Worm (Caenorhabditis elegans) whole organism, L1 larva: Measurements from ENCODE around the gene lsm-5.

Experiments used
- C16A3.4 ChIP-seq: fragments of 150-350 bp; optimal IDR thresholded peaks from 2 replicates; lab custom pipeline; 2014; ENCODE audit warnings: missing biosample characterization, missing genetic modification characterization
- C34B4.2 ChIP-seq: sonication (generic microtip); optimal IDR thresholded peaks from 2 replicates; lab custom pipeline; 2017; ENCODE audit warnings: mild to moderate bottlenecking, missing genetic modification characterization, missing compliant biosample characterization
- F16B12.6 ChIP-seq: fragments of 150-350 bp; optimal IDR thresholded peaks from 2 replicates; lab custom pipeline; 2014; ENCODE audit warnings: missing biosample characterization, missing genetic modification characterization
- Y116A8C.19 ChIP-seq: sonication (generic microtip); optimal IDR thresholded peaks from 2 replicates; lab custom pipeline; 2016; ENCODE audit warnings: missing compliant biosample characterization, missing genetic modification characterization, borderline replicate concordance
- aha-1 ChIP-seq: fragments of 150-350 bp; optimal IDR thresholded peaks from 2 replicates; lab custom pipeline; 2014; ENCODE audit warnings: missing biosample characterization, missing genetic modification characterization
- alr-1 ChIP-seq: fragments of 200-800 bp; sonication (Bioruptor generic); optimal IDR thresholded peaks from 2 replicates; lab custom pipeline; 2018; ENCODE audit warnings: borderline replicate concordance, mild to moderate bottlenecking, missing genetic modification characterization, missing compliant biosample characterization
- aly-2 ChIP-seq: fragments of 150-350 bp; optimal IDR thresholded peaks from 2 replicates; lab custom pipeline; 2014; ENCODE audit warnings: missing biosample characterization, missing genetic modification characterization
- ama-1 ChIP-seq: fragments of 150-350 bp; optimal IDR thresholded peaks from 2 replicates; lab custom pipeline; 2014
- ceh-63 ChIP-seq: fragments of 200-800 bp; sonication (Bioruptor generic); optimal IDR thresholded peaks from 2 replicates; lab custom pipeline; 2018; ENCODE audit warnings: mild to moderate bottlenecking, missing genetic modification characterization, missing compliant biosample characterization
- ceh-8 ChIP-seq: fragments of 200-800 bp; sonication (Bioruptor generic); optimal IDR thresholded peaks from 2 replicates; lab custom pipeline; 2018; ENCODE audit warnings: mild to moderate bottlenecking, missing genetic modification characterization, moderate library complexity, missing compliant biosample characterization
- ceh-82 ChIP-seq, 3 experiments: fragments of 150-350 bp in 1 of 3; sonication (generic microtip) in 2 of 3; optimal IDR thresholded peaks; 2 replicates each; lab custom pipeline; 2014 to 2017; ENCODE audit warnings: missing biosample characterization in 3 of 3, missing genetic modification characterization in 3 of 3
- ceh-88 ChIP-seq: fragments of 200-800 bp; sonication (Bioruptor generic); IDR thresholded peaks from 2 replicates; pipeline ENCODE4 v1.3.6; 2022; ENCODE audit warnings: missing genetic modification characterization, missing compliant biosample characterization
- ceh-90 ChIP-seq: sonication (generic microtip); optimal IDR thresholded peaks from 2 replicates; lab custom pipeline; 2016; ENCODE audit warnings: missing genetic modification characterization, missing compliant biosample characterization
- ces-1 ChIP-seq: fragments of 150-350 bp; optimal IDR thresholded peaks from 2 replicates; lab custom pipeline; 2014; ENCODE audit warnings: missing biosample characterization, missing genetic modification reagents, missing genetic modification characterization
- dsc-1 ChIP-seq: sonication (generic microtip); optimal IDR thresholded peaks from 2 replicates; lab custom pipeline; 2016; ENCODE audit warnings: mild to moderate bottlenecking, missing genetic modification characterization, missing compliant biosample characterization
- efl-1 ChIP-seq, 4 experiments: fragments of 150-350 bp; optimal IDR thresholded peaks in 3 of 4; peaks in 1 of 4; 1 replicate in 1 of 4; 2 replicates in 3 of 4; lab custom pipeline; 2014; ENCODE audit warnings: missing biosample characterization in 2 of 4, missing genetic modification characterization in 2 of 4, missing genetic modification reagents in 2 of 4
- egl-27 ChIP-seq, 2 experiments: fragments of 150-350 bp in 1 of 2; sonication (generic microtip); optimal IDR thresholded peaks; 3 replicates each; lab custom pipeline; 2017 to 2018; ENCODE audit warnings: missing biosample characterization in 2 of 2, missing genetic modification characterization in 2 of 2, missing genetic modification reagents in 2 of 2
- elt-3 ChIP-seq, 6 experiments: fragments of 150-350 bp in 1 of 6; sonication (generic microtip); optimal IDR thresholded peaks; 2 replicates each; lab custom pipeline; 2017 to 2018; ENCODE audit warnings: missing biosample characterization in 6 of 6, missing genetic modification characterization in 6 of 6, inconsistent platforms in 1 of 6
- ets-5 ChIP-seq: fragments of 200-800 bp; sonication (Bioruptor generic); IDR thresholded peaks from 2 replicates; pipeline ENCODE4 v1.3.6; 2022; ENCODE audit warnings: missing genetic modification characterization, missing compliant biosample characterization
- fkh-8 ChIP-seq: sonication (generic microtip); optimal IDR thresholded peaks from 2 replicates; lab custom pipeline; 2016; ENCODE audit warnings: mild to moderate bottlenecking, missing genetic modification characterization, missing compliant biosample characterization
- grh-1 ChIP-seq: fragments of 200-800 bp; sonication (Bioruptor generic); IDR thresholded peaks from 2 replicates; pipeline ENCODE4 v1.3.6; 2022; ENCODE audit warnings: missing genetic modification reagents, missing genetic modification characterization, missing compliant biosample characterization
- isw-1 ChIP-seq: fragments of 200-800 bp; sonication (Bioruptor generic); IDR thresholded peaks from 2 replicates; pipeline ENCODE4 v1.3.6; 2022; ENCODE audit warnings: missing genetic modification characterization, missing compliant biosample characterization
- jun-1 ChIP-seq: fragments of 150-350 bp; optimal IDR thresholded peaks from 2 replicates; lab custom pipeline; 2014; ENCODE audit warnings: missing biosample characterization, missing genetic modification reagents, missing genetic modification characterization
- lin-13 ChIP-seq: fragments of 150-350 bp; optimal IDR thresholded peaks from 2 replicates; lab custom pipeline; 2014; ENCODE audit warnings: missing biosample characterization, missing genetic modification reagents, missing genetic modification characterization
- lin-14 ChIP-seq: fragments of 200-800 bp; sonication (Bioruptor generic); optimal IDR thresholded peaks from 2 replicates; lab custom pipeline; 2018; ENCODE audit warnings: mild to moderate bottlenecking, missing genetic modification characterization, moderate library complexity, missing compliant biosample characterization
- lin-15B ChIP-seq: fragments of 150-350 bp; sonication (generic microtip); optimal IDR thresholded peaks from 3 replicates; lab custom pipeline; 2014; ENCODE audit warnings: missing biosample characterization, missing genetic modification characterization
- mab-9 ChIP-seq: fragments of 200-800 bp; sonication (Bioruptor generic); IDR thresholded peaks from 2 replicates; pipeline ENCODE4 v1.3.6; 2022; ENCODE audit warnings: missing genetic modification reagents, missing genetic modification characterization, missing compliant biosample characterization
- mep-1 ChIP-seq: fragments of 150-350 bp; optimal IDR thresholded peaks from 2 replicates; lab custom pipeline; 2014; ENCODE audit warnings: missing biosample characterization, missing genetic modification characterization
- nhr-11 ChIP-seq: fragments of 150-350 bp; optimal IDR thresholded peaks from 2 replicates; lab custom pipeline; 2014; ENCODE audit warnings: missing biosample characterization, missing genetic modification characterization
- nhr-28 ChIP-seq: fragments of 150-350 bp; optimal IDR thresholded peaks from 2 replicates; lab custom pipeline; 2014; ENCODE audit warnings: missing biosample characterization, missing genetic modification characterization
- nhr-47 ChIP-seq: sonication (generic microtip); optimal IDR thresholded peaks from 2 replicates; lab custom pipeline; 2016; ENCODE audit warnings: mild to moderate bottlenecking, missing genetic modification characterization, moderate library complexity, missing compliant biosample characterization
- nhr-77 ChIP-seq: fragments of 150-350 bp; optimal IDR thresholded peaks from 2 replicates; lab custom pipeline; 2014; ENCODE audit warnings: missing biosample characterization, missing genetic modification characterization
- nhr-84 ChIP-seq: sonication (generic microtip); optimal IDR thresholded peaks from 2 replicates; lab custom pipeline; 2017; ENCODE audit warnings: missing biosample characterization, missing genetic modification characterization
- nhr-85 ChIP-seq: sonication (generic microtip); peaks from one replicate; lab custom pipeline; 2016; ENCODE audit warnings: missing genetic modification characterization, inconsistent platforms, missing compliant biosample characterization
- nhr-90 ChIP-seq: sonication (generic microtip); optimal IDR thresholded peaks from 2 replicates; lab custom pipeline; 2016; ENCODE audit warnings: mild to moderate bottlenecking, missing genetic modification characterization, missing compliant biosample characterization; ENCODE audit not compliant: poor library complexity
- pag-3 ChIP-seq: sonication (generic microtip); optimal IDR thresholded peaks from 2 replicates; lab custom pipeline; 2017; ENCODE audit warnings: missing genetic modification characterization, mild to moderate bottlenecking, missing compliant biosample characterization, antibody characterized with exemption, borderline replicate concordance; ENCODE audit not compliant: insufficient read depth
- pax-3 ChIP-seq: fragments of 200-800 bp; sonication (Bioruptor generic); optimal IDR thresholded peaks from 2 replicates; lab custom pipeline; 2018; ENCODE audit warnings: mild to moderate bottlenecking, missing genetic modification characterization, moderate library complexity, missing compliant biosample characterization
- pqm-1 ChIP-seq: sonication (generic microtip); optimal IDR thresholded peaks from 3 replicates; lab custom pipeline; 2017; ENCODE audit warnings: missing biosample characterization, missing genetic modification characterization
- snpc-4 ChIP-seq: fragments of 150-350 bp; optimal IDR thresholded peaks from 2 replicates; lab custom pipeline; 2014; ENCODE audit warnings: missing biosample characterization, missing genetic modification characterization
- snu-23 ChIP-seq: sonication (generic microtip); optimal IDR thresholded peaks from 2 replicates; lab custom pipeline; 2016; ENCODE audit warnings: missing genetic modification characterization, missing compliant biosample characterization
- sox-4 ChIP-seq: sonication (generic microtip); optimal IDR thresholded peaks from 2 replicates; lab custom pipeline; 2016; ENCODE audit warnings: missing genetic modification characterization, missing compliant biosample characterization
- sptf-1 ChIP-seq: fragments of 150-350 bp; optimal IDR thresholded peaks from 2 replicates; lab custom pipeline; 2014; ENCODE audit warnings: missing biosample characterization, missing genetic modification characterization
- sup-37 ChIP-seq: fragments of 200-800 bp; sonication (Bioruptor generic); optimal IDR thresholded peaks from 2 replicates; lab custom pipeline; 2018; ENCODE audit warnings: mild to moderate bottlenecking, missing genetic modification characterization, missing compliant biosample characterization
- swsn-7 ChIP-seq: sonication (generic microtip); optimal IDR thresholded peaks from 2 replicates; lab custom pipeline; 2016; ENCODE audit warnings: missing genetic modification characterization, missing compliant biosample characterization
- tbx-2 ChIP-seq: sonication (generic microtip); optimal IDR thresholded peaks from 2 replicates; lab custom pipeline; 2016; ENCODE audit warnings: missing genetic modification characterization, missing compliant biosample characterization
- tlp-1 ChIP-seq: fragments of 150-350 bp; optimal IDR thresholded peaks from 2 replicates; lab custom pipeline; 2014; ENCODE audit warnings: missing biosample characterization, missing genetic modification characterization
- unc-30 ChIP-seq: sonication (generic microtip); optimal IDR thresholded peaks from 2 replicates; lab custom pipeline; 2017; ENCODE audit warnings: missing biosample characterization, missing genetic modification characterization
- unc-62 ChIP-seq: fragments of 150-350 bp; optimal IDR thresholded peaks from 2 replicates; lab custom pipeline; 2014; ENCODE audit warnings: missing biosample characterization, missing genetic modification reagents, missing genetic modification characterization
- unc-98 ChIP-seq: fragments of 200-800 bp; sonication (Bioruptor generic); IDR thresholded peaks from 2 replicates; pipeline ENCODE4 v1.3.6; 2022; ENCODE audit warnings: missing genetic modification characterization, missing compliant biosample characterization
- xbp-1 ChIP-seq: sonication (generic microtip); optimal IDR thresholded peaks from 2 replicates; lab custom pipeline; 2016; ENCODE audit warnings: missing genetic modification characterization, missing compliant biosample characterization
- zip-4 ChIP-seq: fragments of 200-800 bp; sonication (Bioruptor generic); optimal IDR thresholded peaks from 2 replicates; lab custom pipeline; 2018; ENCODE audit warnings: mild to moderate bottlenecking, missing genetic modification characterization, moderate library complexity, missing compliant biosample characterization

lsm-5 gene

DNA sequence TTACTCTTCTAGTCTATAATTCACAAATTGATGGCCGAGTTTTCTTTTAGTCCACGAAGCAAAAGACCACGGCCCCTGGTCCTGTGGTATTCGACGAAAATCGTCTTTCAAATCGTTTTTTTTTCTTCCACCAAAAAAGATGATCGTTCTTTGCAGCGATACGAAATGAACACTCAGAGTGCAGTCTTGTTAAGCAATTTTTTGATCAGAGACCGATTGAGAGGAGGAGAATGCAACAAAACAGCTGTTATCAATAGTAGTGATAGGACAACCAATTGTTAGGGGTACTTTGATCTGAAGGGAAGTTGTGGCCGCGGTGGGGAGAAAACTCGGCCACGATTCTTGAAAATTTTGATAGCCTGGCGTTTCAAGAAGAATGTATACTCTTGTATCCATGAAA is 6.2 kb upstream of the lsm-5 start (continued):
- TF ChIP-seq jun-1 (tag; lab: Kevin White, UChicago) (no peak), ama-1 (no peak), swsn-7 (tag; lab: Kevin White, UChicago) (peak; percentile 22), tlp-1 (tag; lab: Kevin White, UChicago) (no peak), ces-1 (no peak), nhr-85 (peak; percentile 45), sox-4 (tag; lab: Kevin White, UChicago) (no peak), unc-30 (tag; lab: Kevin White, UChicago) (no peak), pag-3 (tag; lab: Kevin White, UChicago) (no peak), sptf-1 (tag; lab: Kevin White, UChicago) (no peak), dsc-1 (tag; lab: Kevin White, UChicago) (no peak), unc-98 (no peak), ceh-90 (no peak), nhr-84 (tag; lab: Kevin White, UChicago) (no peak), mep-1 (no peak), fkh-8 (tag; lab: Kevin White, UChicago) (no peak), ceh-8 (no peak), xbp-1 (tag; lab: Kevin White, UChicago) (peak; percentile 7), pqm-1 (tag; lab: Kevin White, UChicago) (no peak), unc-62 (GFP tag; lab: Kevin White, UChicago) (no peak), nhr-47 (tag; lab: Kevin White, UChicago) (peak; percentile 40), alr-1 (no peak), lin-15B (tag; lab: Kevin White, UChicago) (no peak), Y116A8C.19 (tag; lab: Kevin White, UChicago) (no peak), nhr-77 (tag; lab: Kevin White, UChicago) (no peak), efl-1 (optimal IDR thresholded peaks at IDR 0.05; lab: Kevin White, UChicago) (peak in 1 of 2 experiments; percentile 35), efl-1 (GFP tag; optimal IDR thresholded peaks at IDR 0.05 in 1 of 2; lab: Kevin White, UChicago) (peak; percentile 23 to 82), aha-1 (tag; lab: Kevin White, UChicago) (no peak), nhr-90 (tag; lab: Kevin White, UChicago) (peak; percentile 35), lin-13 (GFP tag; lab: Kevin White, UChicago) (no peak), C34B4.2 (tag; lab: Kevin White, UChicago) (no peak), snu-23 (GFP tag; lab: Kevin White, UChicago) (peak; percentile 54), sup-37 (GFP tag; lab: Kevin White, UChicago) (no peak), grh-1 (GFP tag; lab: Robert Waterston, UW) (no peak), ets-5 (GFP tag; lab: Robert Waterston, UW) (no peak), tbx-2 (tag; lab: Kevin White, UChicago) (peak; percentile 45), lin-14 (GFP tag; lab: Kevin White, UChicago) (peak; percentile 72), zip-4 (GFP tag; lab: Kevin White, UChicago) (no peak), pax-3 (tag; lab: Kevin White, UChicago) (no peak), nhr-11 (tag; lab: Kevin White, UChicago) (no peak)

DNA sequence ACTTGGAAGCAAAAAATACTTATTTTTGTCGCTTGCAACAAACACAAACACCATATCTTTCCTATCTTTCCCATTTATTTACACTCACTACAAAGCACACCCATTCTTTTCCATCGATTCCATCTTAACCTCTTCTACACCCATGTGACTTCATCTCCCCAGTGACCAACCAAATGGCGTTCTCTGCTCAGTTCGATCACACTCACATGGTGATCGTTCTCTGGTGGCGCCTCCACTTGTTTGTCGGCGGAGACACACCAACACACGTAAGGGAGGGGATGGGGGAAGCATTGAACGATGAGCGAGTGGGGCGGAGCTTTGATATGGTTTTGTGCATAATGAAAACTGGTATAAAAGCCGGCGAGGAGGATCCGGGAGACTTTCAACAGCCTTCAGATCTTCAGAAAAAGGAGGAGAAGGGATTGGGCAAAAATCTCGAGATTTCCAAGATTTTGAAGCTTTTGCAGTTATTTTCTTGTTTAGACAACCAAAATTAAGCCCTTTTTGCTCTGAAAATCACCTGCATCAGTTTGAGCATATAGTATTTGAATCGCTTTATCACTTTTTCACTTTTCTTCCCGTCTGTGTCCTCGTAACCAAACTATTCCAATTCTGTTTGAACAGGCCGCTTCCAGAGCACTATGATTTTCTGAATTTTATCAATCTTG is 3.5 kb upstream of the lsm-5 start:
- TF ChIP-seq unc-62 (GFP tag; lab: Kevin White, UChicago) (no peak), ces-1 (no peak), isw-1 (GFP tag; lab: Robert Waterston, UW) (no peak), elt-3 (tag; optimal IDR thresholded peaks at IDR 0.05; lab: Kevin White, UChicago) (peak in 3 of 6 experiments; percentile 12 to 93 (median 70)), ceh-82 (tag; optimal IDR thresholded peaks at IDR 0.05; lab: Kevin White, UChicago) (peak in 1 of 3 experiments; percentile 44), F16B12.6 (tag; lab: Kevin White, UChicago) (no peak), unc-30 (tag; lab: Kevin White, UChicago) (no peak), C16A3.4 (tag; lab: Kevin White, UChicago) (peak; percentile 93), lin-14 (GFP tag; lab: Kevin White, UChicago) (peak; percentile 93), snpc-4 (tag; lab: Kevin White, UChicago) (peak; percentile 36), ama-1 (peak; percentile 43), fkh-8 (tag; lab: Kevin White, UChicago) (peak; percentile 39), egl-27 (tag; optimal IDR thresholded peaks at IDR 0.05; lab: Kevin White, UChicago) (no peak), ceh-88 (peak; percentile 53; the same call in 1 of the 2 replicates), nhr-47 (tag; lab: Kevin White, UChicago) (peak; percentile 76), nhr-28 (tag; lab: Kevin White, UChicago) (no peak), aly-2 (tag; lab: Kevin White, UChicago) (no peak), jun-1 (tag; lab: Kevin White, UChicago) (peak; percentile 71), nhr-85 (peak; percentile 89), mab-9 (GFP tag; lab: Robert Waterston, UW) (peak; percentile 68), swsn-7 (tag; lab: Kevin White, UChicago) (peak; percentile 66), ceh-63 (GFP tag; lab: Kevin White, UChicago) (no peak)
